Fruit fly (Drosophila melanogaster): Measurements from ENCODE around the gene Ctl1.

dm6 chr3L:4292120-4292697, 14.4 kb downstream of the Ctl1 start, which contains the start of the genes CG15012 and Fdx2:
- TF ChIP-seq Vsx2 (GFP tag; optimal IDR thresholded peaks at IDR 0.05; ENCODE audit: partially characterized antibody): no peak
- TF ChIP-seq HLH106 (tag; optimal IDR thresholded peaks at IDR 0.05): no peak
